Worm (Caenorhabditis elegans) whole organism, L1 larva: Measurements from ENCODE around the gene F27D9.13.

Experiments used
- C04F5.9 ChIP-seq: sonication (generic microtip); optimal IDR thresholded peaks from 2 replicates; lab custom pipeline; 2016; ENCODE audit warnings: missing genetic modification characterization, missing compliant biosample characterization
- C16A3.4 ChIP-seq: fragments of 150-350 bp; optimal IDR thresholded peaks from 2 replicates; lab custom pipeline; 2014; ENCODE audit warnings: missing biosample characterization, missing genetic modification characterization
- C34B4.2 ChIP-seq: sonication (generic microtip); optimal IDR thresholded peaks from 2 replicates; lab custom pipeline; 2017; ENCODE audit warnings: mild to moderate bottlenecking, missing genetic modification characterization, missing compliant biosample characterization
- Y116A8C.19 ChIP-seq: sonication (generic microtip); optimal IDR thresholded peaks from 2 replicates; lab custom pipeline; 2016; ENCODE audit warnings: missing compliant biosample characterization, missing genetic modification characterization, borderline replicate concordance
- aha-1 ChIP-seq: fragments of 150-350 bp; optimal IDR thresholded peaks from 2 replicates; lab custom pipeline; 2014; ENCODE audit warnings: missing biosample characterization, missing genetic modification characterization
- alr-1 ChIP-seq: fragments of 200-800 bp; sonication (Bioruptor generic); optimal IDR thresholded peaks from 2 replicates; lab custom pipeline; 2018; ENCODE audit warnings: borderline replicate concordance, mild to moderate bottlenecking, missing genetic modification characterization, missing compliant biosample characterization
- ceh-63 ChIP-seq: fragments of 200-800 bp; sonication (Bioruptor generic); optimal IDR thresholded peaks from 2 replicates; lab custom pipeline; 2018; ENCODE audit warnings: mild to moderate bottlenecking, missing genetic modification characterization, missing compliant biosample characterization
- ceh-8 ChIP-seq: fragments of 200-800 bp; sonication (Bioruptor generic); optimal IDR thresholded peaks from 2 replicates; lab custom pipeline; 2018; ENCODE audit warnings: mild to moderate bottlenecking, missing genetic modification characterization, moderate library complexity, missing compliant biosample characterization
- ceh-82 ChIP-seq, 3 experiments: fragments of 150-350 bp in 1 of 3; sonication (generic microtip) in 2 of 3; optimal IDR thresholded peaks; 2 replicates each; lab custom pipeline; 2014 to 2017; ENCODE audit warnings: missing biosample characterization in 3 of 3, missing genetic modification characterization in 3 of 3
- ceh-88 ChIP-seq: fragments of 200-800 bp; sonication (Bioruptor generic); IDR thresholded peaks from 2 replicates; pipeline ENCODE4 v1.3.6; 2022; ENCODE audit warnings: missing genetic modification characterization, missing compliant biosample characterization
- dsc-1 ChIP-seq: sonication (generic microtip); optimal IDR thresholded peaks from 2 replicates; lab custom pipeline; 2016; ENCODE audit warnings: mild to moderate bottlenecking, missing genetic modification characterization, missing compliant biosample characterization
- efl-3 ChIP-seq: fragments of 200-800 bp; sonication (Bioruptor generic); optimal IDR thresholded peaks from 2 replicates; lab custom pipeline; 2018; ENCODE audit warnings: mild to moderate bottlenecking, missing genetic modification characterization, missing compliant biosample characterization
- elt-2 ChIP-seq: sonication (generic microtip); optimal IDR thresholded peaks from 2 replicates; lab custom pipeline; 2016; ENCODE audit warnings: missing genetic modification characterization, mild to moderate bottlenecking, inconsistent platforms, missing compliant biosample characterization, missing genetic modification reagents
- elt-3 ChIP-seq, 6 experiments: fragments of 150-350 bp in 1 of 6; sonication (generic microtip); optimal IDR thresholded peaks; 2 replicates each; lab custom pipeline; 2017 to 2018; ENCODE audit warnings: missing biosample characterization in 6 of 6, missing genetic modification characterization in 6 of 6, inconsistent platforms in 1 of 6
- ets-5 ChIP-seq: fragments of 200-800 bp; sonication (Bioruptor generic); IDR thresholded peaks from 2 replicates; pipeline ENCODE4 v1.3.6; 2022; ENCODE audit warnings: missing genetic modification characterization, missing compliant biosample characterization
- fkh-10 ChIP-seq: sonication (generic microtip); optimal IDR thresholded peaks from 2 replicates; lab custom pipeline; 2017; ENCODE audit warnings: missing biosample characterization, missing genetic modification reagents, missing genetic modification characterization
- fkh-4 ChIP-seq: sonication (generic microtip); optimal IDR thresholded peaks from 2 replicates; lab custom pipeline; 2016; ENCODE audit warnings: missing compliant biosample characterization, missing genetic modification characterization, borderline replicate concordance
- fkh-8 ChIP-seq: sonication (generic microtip); optimal IDR thresholded peaks from 2 replicates; lab custom pipeline; 2016; ENCODE audit warnings: mild to moderate bottlenecking, missing genetic modification characterization, missing compliant biosample characterization
- hlh-17 ChIP-seq: fragments of 200-800 bp; sonication (Bioruptor generic); optimal IDR thresholded peaks from 2 replicates; lab custom pipeline; 2018; ENCODE audit warnings: missing genetic modification characterization, mild to moderate bottlenecking, missing compliant biosample characterization, moderate library complexity, borderline replicate concordance
- hpl-2 ChIP-seq: fragments of 150-350 bp; optimal IDR thresholded peaks from 2 replicates; lab custom pipeline; 2014; ENCODE audit warnings: missing biosample characterization, missing genetic modification reagents, missing genetic modification characterization
- irx-1 ChIP-seq: sonication (generic microtip); optimal IDR thresholded peaks from 2 replicates; lab custom pipeline; 2016; ENCODE audit warnings: missing genetic modification characterization, missing compliant biosample characterization
- isw-1 ChIP-seq: fragments of 200-800 bp; sonication (Bioruptor generic); IDR thresholded peaks from 2 replicates; pipeline ENCODE4 v1.3.6; 2022; ENCODE audit warnings: missing genetic modification characterization, missing compliant biosample characterization
- jun-1 ChIP-seq: fragments of 150-350 bp; optimal IDR thresholded peaks from 2 replicates; lab custom pipeline; 2014; ENCODE audit warnings: missing biosample characterization, missing genetic modification reagents, missing genetic modification characterization
- lin-13 ChIP-seq: fragments of 150-350 bp; optimal IDR thresholded peaks from 2 replicates; lab custom pipeline; 2014; ENCODE audit warnings: missing biosample characterization, missing genetic modification reagents, missing genetic modification characterization
- lin-14 ChIP-seq: fragments of 200-800 bp; sonication (Bioruptor generic); optimal IDR thresholded peaks from 2 replicates; lab custom pipeline; 2018; ENCODE audit warnings: mild to moderate bottlenecking, missing genetic modification characterization, moderate library complexity, missing compliant biosample characterization
- lin-39 ChIP-seq: fragments of 150-350 bp; optimal IDR thresholded peaks from 2 replicates; lab custom pipeline; 2014; ENCODE audit warnings: missing biosample characterization, missing genetic modification reagents, missing genetic modification characterization
- lir-3 ChIP-seq: sonication (generic microtip); optimal IDR thresholded peaks from 2 replicates; lab custom pipeline; 2016; ENCODE audit warnings: mild to moderate bottlenecking, missing genetic modification characterization, moderate library complexity, missing compliant biosample characterization; ENCODE audit not compliant: poor library complexity
- lsy-2 ChIP-seq, 2 experiments: fragments of 150-350 bp; optimal IDR thresholded peaks; 2 replicates each; lab custom pipeline; 2014; ENCODE audit warnings: missing biosample characterization in 2 of 2, missing genetic modification characterization in 2 of 2
- mab-9 ChIP-seq: fragments of 200-800 bp; sonication (Bioruptor generic); IDR thresholded peaks from 2 replicates; pipeline ENCODE4 v1.3.6; 2022; ENCODE audit warnings: missing genetic modification reagents, missing genetic modification characterization, missing compliant biosample characterization
- mep-1 ChIP-seq: fragments of 150-350 bp; optimal IDR thresholded peaks from 2 replicates; lab custom pipeline; 2014; ENCODE audit warnings: missing biosample characterization, missing genetic modification characterization
- nhr-11 ChIP-seq: fragments of 150-350 bp; optimal IDR thresholded peaks from 2 replicates; lab custom pipeline; 2014; ENCODE audit warnings: missing biosample characterization, missing genetic modification characterization
- nhr-19 ChIP-seq: fragments of 200-800 bp; sonication (Bioruptor generic); conservative IDR thresholded peaks from 2 replicates; pipeline ENCODE4 v1.3.6; 2022; ENCODE audit warnings: missing genetic modification characterization, missing compliant biosample characterization
- nhr-20 ChIP-seq: sonication (generic microtip); optimal IDR thresholded peaks from 2 replicates; lab custom pipeline; 2016; ENCODE audit warnings: mild to moderate bottlenecking, missing genetic modification characterization, missing compliant biosample characterization
- nhr-237 ChIP-seq: fragments of 150-350 bp; optimal IDR thresholded peaks from 2 replicates; lab custom pipeline; 2014; ENCODE audit warnings: missing biosample characterization, missing genetic modification characterization
- nhr-47 ChIP-seq: sonication (generic microtip); optimal IDR thresholded peaks from 2 replicates; lab custom pipeline; 2016; ENCODE audit warnings: mild to moderate bottlenecking, missing genetic modification characterization, moderate library complexity, missing compliant biosample characterization
- nhr-90 ChIP-seq: sonication (generic microtip); optimal IDR thresholded peaks from 2 replicates; lab custom pipeline; 2016; ENCODE audit warnings: mild to moderate bottlenecking, missing genetic modification characterization, missing compliant biosample characterization; ENCODE audit not compliant: poor library complexity
- pag-3 ChIP-seq: sonication (generic microtip); optimal IDR thresholded peaks from 2 replicates; lab custom pipeline; 2017; ENCODE audit warnings: missing genetic modification characterization, mild to moderate bottlenecking, missing compliant biosample characterization, antibody characterized with exemption, borderline replicate concordance; ENCODE audit not compliant: insufficient read depth
- skn-1 ChIP-seq: fragments of 150-350 bp; optimal IDR thresholded peaks from 2 replicates; lab custom pipeline; 2014; ENCODE audit warnings: missing biosample characterization, missing genetic modification characterization
- snu-23 ChIP-seq: sonication (generic microtip); optimal IDR thresholded peaks from 2 replicates; lab custom pipeline; 2016; ENCODE audit warnings: missing genetic modification characterization, missing compliant biosample characterization
- sptf-1 ChIP-seq: fragments of 150-350 bp; optimal IDR thresholded peaks from 2 replicates; lab custom pipeline; 2014; ENCODE audit warnings: missing biosample characterization, missing genetic modification characterization
- sup-37 ChIP-seq: fragments of 200-800 bp; sonication (Bioruptor generic); optimal IDR thresholded peaks from 2 replicates; lab custom pipeline; 2018; ENCODE audit warnings: mild to moderate bottlenecking, missing genetic modification characterization, missing compliant biosample characterization
- swsn-7 ChIP-seq: sonication (generic microtip); optimal IDR thresholded peaks from 2 replicates; lab custom pipeline; 2016; ENCODE audit warnings: missing genetic modification characterization, missing compliant biosample characterization
- unc-130 ChIP-seq: fragments of 150-350 bp; optimal IDR thresholded peaks from 2 replicates; lab custom pipeline; 2017; ENCODE audit warnings: missing biosample characterization, missing genetic modification characterization, inconsistent platforms
- unc-30 ChIP-seq: sonication (generic microtip); optimal IDR thresholded peaks from 2 replicates; lab custom pipeline; 2017; ENCODE audit warnings: missing biosample characterization, missing genetic modification characterization
- unc-62 ChIP-seq: fragments of 150-350 bp; optimal IDR thresholded peaks from 2 replicates; lab custom pipeline; 2014; ENCODE audit warnings: missing biosample characterization, missing genetic modification reagents, missing genetic modification characterization
- unc-86 ChIP-seq: sonication (generic microtip); optimal IDR thresholded peaks from 2 replicates; lab custom pipeline; 2016; ENCODE audit warnings: missing genetic modification characterization, missing compliant biosample characterization
- unc-98 ChIP-seq: fragments of 200-800 bp; sonication (Bioruptor generic); IDR thresholded peaks from 2 replicates; pipeline ENCODE4 v1.3.6; 2022; ENCODE audit warnings: missing genetic modification characterization, missing compliant biosample characterization
- xbp-1 ChIP-seq: sonication (generic microtip); optimal IDR thresholded peaks from 2 replicates; lab custom pipeline; 2016; ENCODE audit warnings: missing genetic modification characterization, missing compliant biosample characterization
- zag-1 ChIP-seq: fragments of 150-350 bp; optimal IDR thresholded peaks from 2 replicates; lab custom pipeline; 2014; ENCODE audit warnings: missing biosample characterization, missing genetic modification characterization
- zip-4 ChIP-seq: fragments of 200-800 bp; sonication (Bioruptor generic); optimal IDR thresholded peaks from 2 replicates; lab custom pipeline; 2018; ENCODE audit warnings: mild to moderate bottlenecking, missing genetic modification characterization, moderate library complexity, missing compliant biosample characterization
- ztf-4 ChIP-seq: fragments of 150-350 bp; optimal IDR thresholded peaks from 2 replicates; lab custom pipeline; 2014; ENCODE audit warnings: missing biosample characterization, missing genetic modification characterization

The F27D9.13 gene

ce11 chrX:7680545-7681330, 13.5 kb upstream of the F27D9.13 start, which contains the start of gene stn-2:
Gene stn-2 (minus strand): TSS chrX:7680619.
- TF ChIP-seq unc-98 (GFP tag; lab: Robert Waterston, UW): no peak
- no peak for TF ChIP-seq C34B4.2 (tag; lab: Kevin White, UChicago)
- TF ChIP-seq zip-4: peak; percentile 1
- no peak for TF ChIP-seq ceh-82 (tag; optimal IDR thresholded peaks at IDR 0.05; lab: Kevin White, UChicago)
- no peak for TF ChIP-seq nhr-47 (tag; lab: Kevin White, UChicago)
- peak; percentile 23 for TF ChIP-seq snu-23
- no peak for TF ChIP-seq ceh-8 (GFP tag; lab: Kevin White, UChicago)
- TF ChIP-seq lsy-2 (tag; optimal IDR thresholded peaks at IDR 0.05; lab: Kevin White, UChicago): no peak
- no peak for TF ChIP-seq nhr-11 (tag; lab: Kevin White, UChicago)
- peak; percentile 34 for TF ChIP-seq nhr-20
- no peak for TF ChIP-seq irx-1 (tag; lab: Kevin White, UChicago)
- TF ChIP-seq jun-1 (tag; lab: Kevin White, UChicago): no peak
- TF ChIP-seq sptf-1 (tag; lab: Kevin White, UChicago): no peak
- no peak for TF ChIP-seq pag-3 (tag; lab: Kevin White, UChicago)
- TF ChIP-seq hpl-2 (GFP tag; lab: Kevin White, UChicago): no peak
- TF ChIP-seq dsc-1: peak; percentile 53
- no peak for TF ChIP-seq ceh-88 (GFP tag; lab: Robert Waterston, UW)
- TF ChIP-seq ztf-4 (tag; lab: Kevin White, UChicago): no peak
- TF ChIP-seq ceh-63 (GFP tag; lab: Kevin White, UChicago): no peak
- no peak for TF ChIP-seq aha-1 (tag; lab: Kevin White, UChicago)
- TF ChIP-seq lin-39 (tag; lab: Kevin White, UChicago): no peak
- no peak for TF ChIP-seq unc-62 (GFP tag; lab: Kevin White, UChicago)
- no peak for TF ChIP-seq fkh-8 (tag; lab: Kevin White, UChicago)
- no peak for TF ChIP-seq fkh-10 (GFP tag; lab: Kevin White, UChicago)
- TF ChIP-seq C16A3.4: no peak
- TF ChIP-seq fkh-4: no peak
- TF ChIP-seq nhr-19 (GFP tag; lab: Robert Waterston, UW): peak; percentile 25; the same call in 1 of the 2 replicates
- TF ChIP-seq sup-37 (GFP tag; lab: Kevin White, UChicago): no peak
- TF ChIP-seq nhr-237 (tag; lab: Kevin White, UChicago): no peak
- no peak for TF ChIP-seq efl-3
- TF ChIP-seq alr-1 (tag; lab: Kevin White, UChicago): no peak
- no peak for TF ChIP-seq mab-9 (GFP tag; lab: Robert Waterston, UW)
- peak; percentile 51 for TF ChIP-seq nhr-90 (tag; lab: Kevin White, UChicago)
- TF ChIP-seq elt-2 (tag; lab: Kevin White, UChicago): no peak
- TF ChIP-seq lir-3: no peak
- TF ChIP-seq lin-14 (GFP tag; lab: Kevin White, UChicago): peak; percentile 34
- TF ChIP-seq unc-86: no peak
- TF ChIP-seq unc-130: no peak
- TF ChIP-seq Y116A8C.19: no peak
- no peak for TF ChIP-seq isw-1
- no peak for TF ChIP-seq hlh-17 (GFP tag; lab: Kevin White, UChicago)
- no peak for TF ChIP-seq skn-1 (tag; lab: Kevin White, UChicago)
- no peak for TF ChIP-seq swsn-7 (tag; lab: Kevin White, UChicago)
- TF ChIP-seq xbp-1 (tag; lab: Kevin White, UChicago): no peak
- TF ChIP-seq ets-5 (GFP tag; lab: Robert Waterston, UW): no peak
- TF ChIP-seq zag-1: no peak
- TF ChIP-seq lin-13 (GFP tag; lab: Kevin White, UChicago): no peak
- no peak for TF ChIP-seq elt-3 (tag; optimal IDR thresholded peaks at IDR 0.05; lab: Kevin White, UChicago)
- TF ChIP-seq mep-1 (tag; lab: Kevin White, UChicago): no peak
- no peak for TF ChIP-seq unc-30 (tag; lab: Kevin White, UChicago)
- no peak for TF ChIP-seq C04F5.9
